Fruit fly (Drosophila melanogaster) whole organism, embryonic: ENCODE results near the gene SMC1.
A peak's percentile ranks its signal among the peaks of the same experiment; 100 is the strongest.

Source experiments
- Ada2b ChIP-seq: fragments of 200-800 bp; sonication (Bioruptor generic); IDR thresholded peaks from 2 replicates; pipeline ENCODE4 v1.3.6; 2022; ENCODE audit warnings: missing biosample characterization, missing genetic modification characterization
- Atf6 ChIP-seq: fragments of 200-800 bp; sonication (Bioruptor generic); IDR thresholded peaks from 2 replicates; pipeline ENCODE4 v1.3.6; 2022; ENCODE audit warnings: missing biosample characterization, missing genetic modification characterization
- Bteb2 ChIP-seq: fragments of 200-800 bp; sonication (Bioruptor generic); optimal IDR thresholded peaks from 2 replicates; lab custom pipeline; 2016; ENCODE audit warnings: missing biosample characterization, missing genetic modification characterization
- CG10209 ChIP-seq: fragments of 200-800 bp; sonication (Bioruptor generic); optimal IDR thresholded peaks from 3 replicates; lab custom pipeline; 2017; ENCODE audit warnings: missing biosample characterization, mild to moderate bottlenecking, missing genetic modification characterization, missing genetic modification reagents
- CG10366 ChIP-seq: fragments of 200-800 bp; sonication (Bioruptor generic); IDR thresholded peaks from 2 replicates; pipeline ENCODE4 v1.3.6; 2022; ENCODE audit warnings: missing biosample characterization, missing genetic modification characterization
- CG10431 ChIP-seq: fragments of 200-800 bp; sonication (Bioruptor generic); optimal IDR thresholded peaks from 3 replicates; lab custom pipeline; 2018; ENCODE audit warnings: missing biosample characterization, mild to moderate bottlenecking, missing genetic modification characterization
- CG11456 ChIP-seq: fragments of 200-800 bp; sonication (Bioruptor generic); IDR thresholded peaks from 3 replicates; pipeline ENCODE4 v1.3.6; 2022; ENCODE audit warnings: missing biosample characterization, missing genetic modification characterization
- CG12659 ChIP-seq: fragments of 200-800 bp; sonication (Bioruptor generic); optimal IDR thresholded peaks from 3 replicates; lab custom pipeline; 2017; ENCODE audit warnings: mild to moderate bottlenecking, missing biosample characterization, missing genetic modification reagents, missing genetic modification characterization
- CG12769 ChIP-seq: fragments of 200-800 bp; sonication (Bioruptor generic); optimal IDR thresholded peaks from 2 replicates; lab custom pipeline; 2019; ENCODE audit warnings: missing biosample characterization, mild to moderate bottlenecking, missing genetic modification characterization, moderate library complexity
- CG13424 ChIP-seq: fragments of 200-800 bp; sonication (Bioruptor generic); optimal IDR thresholded peaks from 2 replicates; lab custom pipeline; 2019; ENCODE audit warnings: missing biosample characterization, mild to moderate bottlenecking, missing genetic modification characterization, moderate library complexity
- CG15696 ChIP-seq: fragments of 200-800 bp; sonication (Bioruptor generic); optimal IDR thresholded peaks from 2 replicates; lab custom pipeline; 2019; ENCODE audit warnings: missing biosample characterization, mild to moderate bottlenecking, missing genetic modification characterization, moderate library complexity
- CG17385 ChIP-seq: fragments of 200-800 bp; sonication (Bioruptor generic); optimal IDR thresholded peaks from 3 replicates; lab custom pipeline; 2018; ENCODE audit warnings: missing biosample characterization, mild to moderate bottlenecking, missing genetic modification characterization
- CG18476 ChIP-seq: fragments of 200-800 bp; sonication (Bioruptor generic); optimal IDR thresholded peaks from 2 replicates; lab custom pipeline; 2016; ENCODE audit warnings: missing biosample characterization, mild to moderate bottlenecking, missing genetic modification characterization
- CG2120 ChIP-seq: fragments of 200-800 bp; sonication (Bioruptor generic); optimal IDR thresholded peaks from 3 replicates; lab custom pipeline; 2016; ENCODE audit warnings: missing biosample characterization, missing genetic modification characterization
- CG30403 ChIP-seq: fragments of 200-800 bp; sonication (Bioruptor generic); optimal IDR thresholded peaks from 3 replicates; lab custom pipeline; 2016; ENCODE audit warnings: missing biosample characterization, missing genetic modification characterization
- CG5180 ChIP-seq: fragments of 200-800 bp; sonication (Bioruptor generic); optimal IDR thresholded peaks from 3 replicates; lab custom pipeline; 2017; ENCODE audit warnings: missing biosample characterization, missing genetic modification characterization, mild to moderate bottlenecking, moderate library complexity, missing genetic modification reagents
- CG8388 ChIP-seq: fragments of 200-800 bp; sonication (Bioruptor generic); optimal IDR thresholded peaks from 2 replicates; lab custom pipeline; 2019; ENCODE audit warnings: missing biosample characterization, mild to moderate bottlenecking, missing genetic modification characterization, moderate library complexity
- CG8924 ChIP-seq: fragments of 200-800 bp; optimal IDR thresholded peaks from 3 replicates; lab custom pipeline; 2019; ENCODE audit warnings: missing biosample characterization, mild to moderate bottlenecking, missing genetic modification characterization, moderate library complexity
- CoRest ChIP-seq: fragments of 200-800 bp; sonication (Bioruptor generic); optimal IDR thresholded peaks from 3 replicates; lab custom pipeline; 2018; ENCODE audit warnings: missing biosample characterization, mild to moderate bottlenecking, missing genetic modification characterization, moderate library complexity
- E2f1 ChIP-seq: fragments of 200-800 bp; sonication (Bioruptor generic); IDR thresholded peaks from 2 replicates; pipeline ENCODE4 v1.3.6; 2022; ENCODE audit warnings: missing biosample characterization, missing genetic modification characterization
- Ets65A ChIP-seq: fragments of 200-800 bp; sonication (Bioruptor generic); peaks from one replicate; lab custom pipeline; 2016; ENCODE audit warnings: missing biosample characterization, missing genetic modification characterization
- Fer1 ChIP-seq: fragments of 200-800 bp; sonication (Bioruptor generic); optimal IDR thresholded peaks from 2 replicates; lab custom pipeline; 2017; ENCODE audit warnings: missing biosample characterization, mild to moderate bottlenecking, missing genetic modification characterization
- HmgZ ChIP-seq: fragments of 200-800 bp; sonication (Bioruptor generic); optimal IDR thresholded peaks from 2 replicates; lab custom pipeline; 2018; ENCODE audit warnings: missing biosample characterization, mild to moderate bottlenecking, missing genetic modification characterization
- Hmr ChIP-seq: fragments of 200-800 bp; sonication (Bioruptor generic); optimal IDR thresholded peaks from 3 replicates; lab custom pipeline; 2017; ENCODE audit warnings: mild to moderate bottlenecking, missing biosample characterization, missing genetic modification reagents, missing genetic modification characterization
- Hsf ChIP-seq: fragments of 200-800 bp; sonication (Bioruptor generic); optimal IDR thresholded peaks from 3 replicates; lab custom pipeline; 2016; ENCODE audit warnings: missing biosample characterization, missing genetic modification characterization
- PHDP ChIP-seq: fragments of 200-800 bp; sonication (Bioruptor generic); optimal IDR thresholded peaks from 3 replicates; lab custom pipeline; 2018; ENCODE audit warnings: missing biosample characterization, mild to moderate bottlenecking, missing genetic modification characterization, moderate library complexity
- Xbp1 ChIP-seq: fragments of 200-800 bp; sonication (Bioruptor generic); optimal IDR thresholded peaks from 3 replicates; lab custom pipeline; 2016; ENCODE audit warnings: missing biosample characterization, mild to moderate bottlenecking, missing genetic modification characterization
- Xrp1 ChIP-seq: fragments of 200-800 bp; sonication (Bioruptor generic); IDR thresholded peaks from 2 replicates; pipeline ENCODE4 v1.3.6; 2022; ENCODE audit warnings: missing biosample characterization, missing genetic modification characterization
- bab2 ChIP-seq: fragments of 200-800 bp; sonication (Bioruptor generic); optimal IDR thresholded peaks from 2 replicates; lab custom pipeline; 2016; ENCODE audit warnings: missing biosample characterization, missing genetic modification characterization
- crc ChIP-seq: fragments of 200-800 bp; sonication (Bioruptor generic); optimal IDR thresholded peaks from 2 replicates; lab custom pipeline; 2016; ENCODE audit warnings: missing biosample characterization, missing genetic modification characterization
- dysf ChIP-seq: fragments of 200-800 bp; sonication (Bioruptor generic); IDR thresholded peaks from 3 replicates; pipeline ENCODE4 v1.3.6; 2022; ENCODE audit warnings: missing biosample characterization, missing genetic modification characterization
- gem ChIP-seq: fragments of 200-800 bp; sonication (Bioruptor generic); optimal IDR thresholded peaks from 2 replicates; lab custom pipeline; 2019; ENCODE audit warnings: missing biosample characterization, mild to moderate bottlenecking, missing genetic modification characterization, moderate library complexity
- gsb ChIP-seq: fragments of 200-800 bp; sonication (Bioruptor generic); IDR thresholded peaks from 2 replicates; pipeline ENCODE4 v1.3.6; 2022; ENCODE audit warnings: missing biosample characterization, missing genetic modification characterization
- gsb-n ChIP-seq: fragments of 200-800 bp; sonication (Bioruptor generic); optimal IDR thresholded peaks from 3 replicates; lab custom pipeline; 2018; ENCODE audit warnings: missing biosample characterization, mild to moderate bottlenecking, missing genetic modification characterization
- ham ChIP-seq: fragments of 200-800 bp; sonication (Bioruptor generic); IDR thresholded peaks from 2 replicates; pipeline ENCODE4 v1.3.6; 2022; ENCODE audit warnings: missing biosample characterization, missing genetic modification characterization
- inv ChIP-seq: fragments of 200-800 bp; sonication (Bioruptor generic); IDR thresholded peaks from 2 replicates; pipeline ENCODE4 v1.3.6; 2022; ENCODE audit warnings: missing biosample characterization, missing genetic modification characterization; ENCODE audit not compliant: partially characterized antibody
- lilli ChIP-seq: fragments of 200-800 bp; sonication (Bioruptor generic); optimal IDR thresholded peaks from 3 replicates; lab custom pipeline; 2016; ENCODE audit warnings: missing biosample characterization, missing genetic modification characterization
- mam ChIP-seq: fragments of 200-800 bp; sonication (Bioruptor generic); optimal IDR thresholded peaks from 3 replicates; lab custom pipeline; 2016; ENCODE audit warnings: missing biosample characterization, missing genetic modification characterization
- mld ChIP-seq: fragments of 200-800 bp; sonication (Bioruptor generic); IDR thresholded peaks from 3 replicates; pipeline ENCODE4 v1.3.6; 2022; ENCODE audit warnings: missing biosample characterization, missing genetic modification characterization; ENCODE audit not compliant: partially characterized antibody
- row ChIP-seq: fragments of 200-800 bp; sonication (Bioruptor generic); IDR thresholded peaks from 3 replicates; pipeline ENCODE4 v1.3.6; 2022; ENCODE audit warnings: missing biosample characterization, missing genetic modification characterization
- sens ChIP-seq: fragments of 200-800 bp; sonication (Bioruptor generic); peaks from one replicate; lab custom pipeline; 2016; ENCODE audit warnings: missing biosample characterization, missing genetic modification characterization
- sna ChIP-seq: fragments of 200-800 bp; sonication (Bioruptor generic); IDR thresholded peaks from 2 replicates; pipeline ENCODE4 v1.3.6; 2022; ENCODE audit warnings: missing biosample characterization, missing genetic modification characterization; ENCODE audit not compliant: partially characterized antibody
- so ChIP-seq: fragments of 200-800 bp; sonication (Bioruptor generic); IDR thresholded peaks from 3 replicates; pipeline ENCODE4 v1.3.6; 2022; ENCODE audit warnings: missing biosample characterization, missing genetic modification characterization
- unc-4 ChIP-seq: fragments of 200-800 bp; sonication (Bioruptor generic); IDR thresholded peaks from 2 replicates; pipeline ENCODE4 v1.3.6; 2022; ENCODE audit warnings: missing biosample characterization, missing genetic modification characterization; ENCODE audit not compliant: partially characterized antibody
- wdn ChIP-seq: fragments of 200-800 bp; sonication (Bioruptor generic); IDR thresholded peaks from 2 replicates; pipeline ENCODE4 v1.3.6; 2022; ENCODE audit warnings: missing biosample characterization, missing genetic modification characterization

The SMC1 gene

DNA sequence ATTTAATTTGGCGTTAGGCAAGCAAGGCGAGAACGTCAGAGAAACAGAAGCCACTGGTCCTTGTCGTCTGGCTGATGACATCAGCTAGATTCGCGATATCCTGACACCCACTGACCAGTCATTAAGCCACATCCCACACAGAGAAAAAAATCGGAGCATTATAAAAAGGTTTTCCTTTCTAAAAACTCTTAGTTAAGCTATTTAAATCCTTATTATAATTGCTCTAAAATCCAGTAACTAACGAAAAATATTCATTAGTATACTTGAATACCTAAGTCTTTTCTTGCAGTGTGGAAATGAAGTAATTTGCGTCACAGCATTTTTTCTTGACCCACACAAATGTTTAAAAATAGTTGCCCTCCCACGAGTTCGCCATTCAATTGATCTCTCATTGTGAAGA is 10.7 kb downstream of the SMC1 start (continued):
- TF ChIP-seq CG18476, result no peak
- TF ChIP-seq inv (GFP tag; lab: Robert Waterston, UW), result no peak
- TF ChIP-seq CG8388 (GFP tag; lab: Kevin White, UChicago), result no peak
- TF ChIP-seq Fer1 (GFP tag; lab: Kevin White, UChicago), result peak; percentile 26
- TF ChIP-seq E2f1 (GFP tag; lab: Robert Waterston, UW), result no peak
- peak; percentile 44 for TF ChIP-seq CG13424 (tag; lab: Kevin White, UChicago)
- TF ChIP-seq CG12659 (GFP tag; lab: Kevin White, UChicago), result peak; percentile 4
- TF ChIP-seq mam (GFP tag; lab: Kevin White, UChicago), result peak; percentile 31
- TF ChIP-seq sna, result no peak
- peak; percentile 50; the same call in 1 of the 2 replicates for TF ChIP-seq Ada2b
- TF ChIP-seq Hsf (GFP tag; lab: Kevin White, UChicago), result peak; percentile 16
- peak; percentile 30 for TF ChIP-seq Hmr (GFP tag; lab: Kevin White, UChicago)
- TF ChIP-seq Ets65A (GFP tag; lab: Kevin White, UChicago), result no peak
- TF ChIP-seq mld, result no peak
- TF ChIP-seq CG5180 (GFP tag; lab: Kevin White, UChicago), result no peak
- peak; percentile 49; the same call in 2 of the 3 replicates for TF ChIP-seq row (GFP tag; lab: Robert Waterston, UW)
- 0 out of 2 replicates have a peak, but pooled peaks have one; percentile 23 for TF ChIP-seq wdn (GFP tag; lab: Robert Waterston, UW)
- no peak for TF ChIP-seq gsb-n
- TF ChIP-seq HmgZ (tag; lab: Kevin White, UChicago), result no peak
- no peak for TF ChIP-seq Bteb2 (GFP tag; lab: Kevin White, UChicago)
- peak; percentile 30 for TF ChIP-seq lilli (GFP tag; lab: Kevin White, UChicago)
- TF ChIP-seq unc-4 (GFP tag; lab: Robert Waterston, UW), result no peak
- no peak for TF ChIP-seq CG11456 (GFP tag; lab: Robert Waterston, UW)
- TF ChIP-seq CG15696 (tag; lab: Kevin White, UChicago), result no peak
- TF ChIP-seq so (GFP tag; lab: Robert Waterston, UW), result no peak
- TF ChIP-seq PHDP (tag; lab: Kevin White, UChicago), result peak; percentile 42
- peak; percentile 59 for TF ChIP-seq gem (tag; lab: Kevin White, UChicago)
- TF ChIP-seq CG10366, result no peak
- peak; percentile 23 for TF ChIP-seq Xbp1 (GFP tag; lab: Kevin White, UChicago)
- no peak for TF ChIP-seq crc (GFP tag; lab: Kevin White, UChicago)
- peak; percentile 74 for TF ChIP-seq sens (GFP tag; lab: Kevin White, UChicago)
- no peak for TF ChIP-seq gsb
- TF ChIP-seq dysf (GFP tag; lab: Robert Waterston, UW), result peak; percentile 36; the same call in 1 of the 3 replicates
- TF ChIP-seq Atf6, result 0 out of 2 replicates have a peak, but pooled peaks have one; percentile 25
- peak; percentile 31; the same call in 1 of the 2 replicates for TF ChIP-seq Xrp1 (GFP tag; lab: Robert Waterston, UW)
- TF ChIP-seq CG12769 (tag; lab: Kevin White, UChicago), result peak; percentile 22
- TF ChIP-seq CG10431 (GFP tag; lab: Kevin White, UChicago), result no peak
- TF ChIP-seq ham (GFP tag; lab: Robert Waterston, UW), result no peak
- TF ChIP-seq CG8924 (tag; lab: Kevin White, UChicago), result peak; percentile 3
- TF ChIP-seq CG30403 (GFP tag; lab: Kevin White, UChicago), result peak; percentile 12
- TF ChIP-seq CG17385 (GFP tag; lab: Kevin White, UChicago), result peak; percentile 16
- TF ChIP-seq CoRest (tag; lab: Kevin White, UChicago), result peak; percentile 22
- peak; percentile 22 for TF ChIP-seq bab2 (GFP tag; lab: Kevin White, UChicago)
- peak; percentile 47 for TF ChIP-seq CG2120 (GFP tag; lab: Kevin White, UChicago)
- TF ChIP-seq CG10209 (GFP tag; lab: Kevin White, UChicago), result peak; percentile 23
